Fruit fly (Drosophila melanogaster) whole organism, adult: Measurements from ENCODE around the gene CG3662.

Experiments
- CG7101 ChIP-seq: fragments of 200-800 bp; sonication (Bioruptor generic); optimal IDR thresholded peaks from 2 replicates; lab custom pipeline; 2018; ENCODE audit warnings: missing biosample characterization, mild to moderate bottlenecking, missing genetic modification characterization, moderate library complexity
- kay ChIP-seq: fragments of 200-800 bp; sonication (Bioruptor generic); peaks from one replicate; lab custom pipeline; 2016; ENCODE audit warnings: missing biosample characterization, missing genetic modification characterization, borderline replicate concordance

dm6 chr2L:811405-811804, 9.7 kb upstream of the CG3662 start, which contains the start of gene Dbp21E2:
- peak; percentile 32 for TF ChIP-seq CG7101 (tag; lab: Kevin White, UChicago)
- TF ChIP-seq kay (GFP tag; lab: Kevin White, UChicago) = no peak
